Worm (Caenorhabditis elegans): Measurements from ENCODE around the gene Y49E10.16.

Gene Y49E10.16

DNA sequence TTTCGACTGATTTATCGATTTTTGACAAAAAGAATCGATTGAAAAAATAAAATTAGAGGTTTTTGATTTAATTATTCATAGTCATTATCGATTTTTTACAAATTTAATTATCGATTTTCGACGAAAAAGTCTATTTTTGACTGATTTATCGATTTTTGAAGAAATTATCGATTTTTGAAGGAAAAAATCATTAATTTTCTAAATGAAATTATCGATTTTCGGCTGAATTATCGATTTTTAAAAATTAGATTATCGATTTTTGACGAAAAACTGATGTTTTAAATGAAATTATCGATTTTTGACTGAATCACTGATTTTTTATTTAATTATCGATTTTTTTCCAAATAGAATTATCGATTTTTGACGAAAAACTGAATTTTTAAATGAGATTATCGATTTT lies 19.2 kb upstream of the Y49E10.16 start:
- no peak for TF ChIP-seq tbx-11 (GFP tag; IDR thresholded peaks at IDR 0.05)
- TF ChIP-seq hnd-1 (tag; optimal IDR thresholded peaks at IDR 0.05), result no peak
- no peak for TF ChIP-seq ama-1 (optimal IDR thresholded peaks at IDR 0.05)
- no peak for TF ChIP-seq tbx-37 (GFP tag; conservative IDR thresholded peaks at IDR 0.05)
- TF ChIP-seq tra-4 (tag; optimal IDR thresholded peaks at IDR 0.05), result no peak
- no peak for TF ChIP-seq flt-1 (GFP tag; IDR thresholded peaks at IDR 0.05)
- TF ChIP-seq F13C5.2 (tag; optimal IDR thresholded peaks at IDR 0.05), result no peak
- no peak for TF ChIP-seq ceh-36 (tag; optimal IDR thresholded peaks at IDR 0.05)
- TF ChIP-seq pes-1 (GFP tag; IDR thresholded peaks at IDR 0.05), result no peak

DNA sequence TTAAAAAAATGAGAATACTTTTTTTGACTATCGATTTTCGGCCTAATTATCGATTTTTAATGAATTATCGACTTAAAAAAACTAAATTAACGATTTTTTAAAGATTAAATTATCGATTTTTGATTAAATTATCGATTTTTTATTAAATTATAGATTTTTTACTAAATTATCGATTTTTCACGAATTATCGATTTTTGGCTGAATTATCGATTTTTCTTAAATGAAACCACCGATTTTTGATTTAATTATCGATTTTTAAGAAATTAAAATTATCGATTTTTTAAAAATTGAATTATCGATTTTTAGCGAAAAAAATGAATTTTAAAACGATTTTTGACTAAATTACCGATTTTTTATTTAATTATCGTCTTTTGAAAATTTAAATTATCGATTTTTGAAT lies 18.6 kb upstream of the Y49E10.16 start:
- no peak for TF ChIP-seq sea-1 (GFP tag; conservative IDR thresholded peaks at IDR 0.05)
- TF ChIP-seq tbx-11 (GFP tag; IDR thresholded peaks at IDR 0.05), result no peak
- TF ChIP-seq hmg-4 (GFP tag; optimal IDR thresholded peaks at IDR 0.05), result no peak
- no peak for TF ChIP-seq ama-1 (optimal IDR thresholded peaks at IDR 0.05)
- TF ChIP-seq ceh-36 (tag; optimal IDR thresholded peaks at IDR 0.05), result no peak
- TF ChIP-seq hnd-1 (tag; optimal IDR thresholded peaks at IDR 0.05), result no peak
- no peak for TF ChIP-seq tra-4 (tag; optimal IDR thresholded peaks at IDR 0.05)
- no peak for TF ChIP-seq scrt-1 (GFP tag; IDR thresholded peaks at IDR 0.05)
- no peak for TF ChIP-seq aly-1 (tag; optimal IDR thresholded peaks at IDR 0.05)
- no peak for TF ChIP-seq tbx-37 (GFP tag; conservative IDR thresholded peaks at IDR 0.05)
- TF ChIP-seq ceh-13 (GFP tag; optimal IDR thresholded peaks at IDR 0.05), result no peak
- no peak for TF ChIP-seq ets-7 (tag; optimal IDR thresholded peaks at IDR 0.05)
- no peak for TF ChIP-seq hmbx-1 (tag; optimal IDR thresholded peaks at IDR 0.05)
- TF ChIP-seq flt-1 (GFP tag; IDR thresholded peaks at IDR 0.05), result no peak
- no peak for TF ChIP-seq pes-1 (GFP tag; IDR thresholded peaks at IDR 0.05)
- TF ChIP-seq B0310.2 (tag; optimal IDR thresholded peaks at IDR 0.05), result no peak
- TF ChIP-seq F13C5.2 (tag; optimal IDR thresholded peaks at IDR 0.05), result no peak

ce11 chrIII:12414533-12414932 lies 15.8 kb upstream of the Y49E10.16 start:
- TF ChIP-seq tbx-37 (GFP tag; conservative IDR thresholded peaks at IDR 0.05) (no peak), sea-1 (GFP tag; conservative IDR thresholded peaks at IDR 0.05) (no peak), B0310.2 (tag; optimal IDR thresholded peaks at IDR 0.05) (no peak), F13C5.2 (tag; optimal IDR thresholded peaks at IDR 0.05) (no peak), ceh-36 (tag; optimal IDR thresholded peaks at IDR 0.05) (no peak), scrt-1 (GFP tag; IDR thresholded peaks at IDR 0.05) (no peak), hnd-1 (tag; optimal IDR thresholded peaks at IDR 0.05) (no peak), ama-1 (optimal IDR thresholded peaks at IDR 0.05) (no peak), flt-1 (GFP tag; IDR thresholded peaks at IDR 0.05) (no peak), tra-4 (tag; optimal IDR thresholded peaks at IDR 0.05) (no peak), hmbx-1 (tag; optimal IDR thresholded peaks at IDR 0.05) (no peak)

ce11 chrIII:12420256-12420655 lies 10.1 kb upstream of the Y49E10.16 start:
- TF ChIP-seq ama-1 (optimal IDR thresholded peaks at IDR 0.05) (no peak), tra-4 (tag; optimal IDR thresholded peaks at IDR 0.05) (no peak), F13C5.2 (tag; optimal IDR thresholded peaks at IDR 0.05) (no peak), ceh-36 (tag; optimal IDR thresholded peaks at IDR 0.05) (no peak), tbx-11 (GFP tag; IDR thresholded peaks at IDR 0.05) (no peak), hmg-4 (GFP tag; optimal IDR thresholded peaks at IDR 0.05) (no peak), hnd-1 (tag; optimal IDR thresholded peaks at IDR 0.05) (no peak)

DNA sequence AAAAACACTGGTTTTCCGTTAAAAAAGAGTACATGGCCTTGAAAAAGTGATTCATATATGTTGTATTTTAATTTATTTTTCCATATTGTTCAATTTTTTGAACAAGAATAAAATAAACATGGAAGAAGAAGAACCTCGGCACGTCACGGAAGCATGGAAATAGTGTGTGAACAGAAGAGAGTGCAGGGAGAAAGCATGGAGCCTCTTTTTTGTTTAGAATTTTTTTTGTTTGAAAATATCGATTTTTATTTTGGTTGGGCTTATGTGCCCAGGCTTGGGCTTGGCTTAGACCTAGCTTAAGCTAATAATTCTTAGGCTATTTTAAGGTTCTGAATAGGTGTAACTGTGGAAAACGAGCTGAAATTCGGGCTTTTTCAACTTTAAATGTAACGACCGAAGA lies 8.6 kb upstream of the Y49E10.16 start, which contains the start of gene tat-1:
TSS of gene tat-1 (minus strand) at position 11 of the 400 bp plus-strand sequence.
- no peak for TF ChIP-seq tra-4 (tag; optimal IDR thresholded peaks at IDR 0.05)

DNA sequence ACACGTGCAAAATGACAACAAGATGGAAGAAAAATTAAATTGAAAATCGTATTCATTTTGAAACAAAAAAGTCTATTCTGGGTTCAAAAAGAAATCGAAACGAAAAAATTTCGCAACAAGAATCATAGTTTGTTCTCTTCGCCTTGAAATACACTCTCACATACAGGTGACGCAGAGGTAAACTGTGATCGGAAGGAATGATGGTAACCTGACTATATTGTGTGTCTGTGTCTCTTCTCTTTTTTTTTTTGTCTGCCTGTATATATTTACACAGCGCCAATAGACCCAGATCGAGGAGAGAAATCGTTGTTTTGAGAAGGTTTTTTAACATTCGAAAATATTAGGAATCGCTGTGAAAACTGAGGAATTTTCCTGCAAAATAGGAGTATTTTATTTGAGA lies 6.2 kb upstream of the Y49E10.16 start:
- TF ChIP-seq scrt-1 (GFP tag; IDR thresholded peaks at IDR 0.05), result no peak
- no peak for TF ChIP-seq flt-1 (GFP tag; IDR thresholded peaks at IDR 0.05)
- TF ChIP-seq tbx-37 (GFP tag; conservative IDR thresholded peaks at IDR 0.05), result no peak

DNA sequence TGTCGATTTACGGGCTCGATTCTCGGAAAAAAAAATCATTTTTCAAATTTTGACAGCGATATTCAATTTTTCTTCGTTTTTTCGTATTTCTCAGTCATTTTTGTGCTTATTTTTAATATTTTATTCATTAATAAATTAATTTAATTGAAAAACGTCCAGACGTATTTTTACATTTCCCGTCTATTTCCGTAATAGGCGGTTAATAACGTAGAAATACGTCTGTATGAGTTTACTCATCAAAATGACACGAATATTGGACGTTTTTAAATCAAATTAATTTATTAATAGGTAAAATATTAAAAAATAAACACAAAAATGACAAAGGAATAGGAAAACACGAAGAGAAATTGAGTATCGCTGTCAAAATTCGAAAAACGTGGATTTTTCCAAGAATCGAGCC lies 5.6 kb upstream of the Y49E10.16 start:
- no peak for TF ChIP-seq hnd-1 (tag; optimal IDR thresholded peaks at IDR 0.05)
- TF ChIP-seq tbx-37 (GFP tag; conservative IDR thresholded peaks at IDR 0.05), result no peak
- no peak for TF ChIP-seq aly-1 (tag; optimal IDR thresholded peaks at IDR 0.05)
- no peak for TF ChIP-seq ama-1 (optimal IDR thresholded peaks at IDR 0.05)
- TF ChIP-seq sea-1 (GFP tag; conservative IDR thresholded peaks at IDR 0.05), result no peak
- no peak for TF ChIP-seq tra-4 (tag; optimal IDR thresholded peaks at IDR 0.05)
- TF ChIP-seq ets-7 (tag; optimal IDR thresholded peaks at IDR 0.05), result no peak
- TF ChIP-seq pes-1 (GFP tag; IDR thresholded peaks at IDR 0.05), result no peak
- no peak for TF ChIP-seq tbx-11 (GFP tag; IDR thresholded peaks at IDR 0.05)

DNA sequence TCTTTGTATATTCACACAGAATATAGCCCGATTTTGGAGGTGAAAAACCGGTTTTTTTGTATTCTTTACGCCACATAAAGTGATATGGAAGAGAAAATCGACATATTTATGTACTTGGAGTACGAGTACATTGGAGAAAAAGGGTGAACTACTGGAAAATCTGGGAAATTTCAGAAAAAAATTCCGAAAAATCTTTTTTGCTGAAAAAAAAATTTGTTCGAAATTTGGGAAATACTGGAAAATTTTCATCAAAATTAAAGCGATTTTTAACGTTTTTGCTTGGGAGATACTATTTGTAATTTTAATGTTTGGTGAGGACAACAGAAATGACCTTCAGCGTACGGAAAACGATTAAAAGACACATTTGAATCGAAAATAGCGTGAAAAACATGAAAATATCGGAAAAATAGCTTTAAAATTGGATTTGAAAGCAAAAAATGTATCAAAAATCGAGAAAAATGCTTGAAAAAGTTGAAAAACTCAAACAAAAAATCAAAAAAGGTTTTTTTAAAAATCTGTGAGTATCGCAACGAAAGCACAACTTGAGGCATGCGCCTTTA lies 4.4 kb upstream of the Y49E10.16 start:
- TF ChIP-seq scrt-1 (GFP tag; IDR thresholded peaks at IDR 0.05) (no peak), flt-1 (GFP tag; IDR thresholded peaks at IDR 0.05) (no peak), sea-1 (GFP tag; conservative IDR thresholded peaks at IDR 0.05) (no peak), ama-1 (optimal IDR thresholded peaks at IDR 0.05) (no peak), hmg-4 (GFP tag; optimal IDR thresholded peaks at IDR 0.05) (no peak), tbx-37 (GFP tag; conservative IDR thresholded peaks at IDR 0.05) (no peak), ets-7 (tag; optimal IDR thresholded peaks at IDR 0.05) (no peak), B0310.2 (tag; optimal IDR thresholded peaks at IDR 0.05) (no peak), ceh-36 (tag; optimal IDR thresholded peaks at IDR 0.05) (no peak), aly-1 (tag; optimal IDR thresholded peaks at IDR 0.05) (no peak), pes-1 (GFP tag; IDR thresholded peaks at IDR 0.05) (no peak), F13C5.2 (tag; optimal IDR thresholded peaks at IDR 0.05) (no peak), ceh-13 (GFP tag; optimal IDR thresholded peaks at IDR 0.05) (no peak), hnd-1 (tag; optimal IDR thresholded peaks at IDR 0.05) (no peak), tra-4 (tag; optimal IDR thresholded peaks at IDR 0.05) (no peak)
